Fruit fly (Drosophila melanogaster) whole organism, embryonic: Measurements from ENCODE around the gene brv3.

Source experiments
- ATbp ChIP-seq: fragments of 200-800 bp; sonication (Bioruptor generic); optimal IDR thresholded peaks from 2 replicates; lab custom pipeline; 2017; ENCODE audit warnings: missing biosample characterization, mild to moderate bottlenecking, missing genetic modification characterization, missing genetic modification reagents
- Asciz ChIP-seq: fragments of 200-800 bp; sonication (Bioruptor generic); optimal IDR thresholded peaks from 2 replicates; lab custom pipeline; 2017; ENCODE audit warnings: missing biosample characterization, mild to moderate bottlenecking, missing genetic modification characterization, missing genetic modification reagents
- CG11247 ChIP-seq: fragments of 200-800 bp; sonication (Bioruptor generic); IDR thresholded peaks from 2 replicates; pipeline ENCODE4 v1.3.6; 2022; ENCODE audit warnings: missing biosample characterization, missing genetic modification characterization
- CG12769 ChIP-seq: fragments of 200-800 bp; sonication (Bioruptor generic); optimal IDR thresholded peaks from 2 replicates; lab custom pipeline; 2019; ENCODE audit warnings: missing biosample characterization, mild to moderate bottlenecking, missing genetic modification characterization, moderate library complexity
- CG12942 ChIP-seq: fragments of 200-800 bp; sonication (Bioruptor generic); optimal IDR thresholded peaks from 3 replicates; lab custom pipeline; 2016; ENCODE audit warnings: missing biosample characterization, missing genetic modification characterization
- CG14667 ChIP-seq: fragments of 200-800 bp; sonication (Bioruptor generic); IDR thresholded peaks from 2 replicates; pipeline ENCODE4 v1.3.6; 2022; ENCODE audit warnings: missing biosample characterization, missing genetic modification characterization
- CG14860 ChIP-seq: fragments of 200-800 bp; sonication (Bioruptor generic); IDR thresholded peaks from 3 replicates; pipeline ENCODE4 v1.3.6; 2022; ENCODE audit warnings: missing biosample characterization, missing genetic modification characterization; ENCODE audit not compliant: partially characterized antibody
- CG15073 ChIP-seq: fragments of 200-800 bp; sonication (Bioruptor generic); optimal IDR thresholded peaks from 2 replicates; lab custom pipeline; 2016; ENCODE audit warnings: missing biosample characterization, missing genetic modification characterization
- CG16779 ChIP-seq: fragments of 200-800 bp; sonication (Bioruptor generic); IDR thresholded peaks from 2 replicates; pipeline ENCODE4 v1.3.6; 2022; ENCODE audit warnings: missing biosample characterization, missing genetic modification characterization
- CG18764 ChIP-seq: fragments of 200-800 bp; sonication (Bioruptor generic); optimal IDR thresholded peaks from 3 replicates; lab custom pipeline; 2016; ENCODE audit warnings: missing biosample characterization, missing genetic modification characterization
- CG3281 ChIP-seq: fragments of 200-800 bp; sonication (Bioruptor generic); optimal IDR thresholded peaks from 3 replicates; lab custom pipeline; 2017; ENCODE audit warnings: missing biosample characterization, mild to moderate bottlenecking, missing genetic modification characterization
- CG3726 ChIP-seq: fragments of 200-800 bp; sonication (Bioruptor generic); IDR thresholded peaks from 3 replicates; pipeline ENCODE4, ENCODE4 v1.3.6; 2022; ENCODE audit warnings: missing biosample characterization, missing genetic modification characterization
- CG3995 ChIP-seq: fragments of 200-800 bp; sonication (Bioruptor generic); optimal IDR thresholded peaks from 3 replicates; lab custom pipeline; 2016; ENCODE audit warnings: missing biosample characterization, missing genetic modification characterization
- CG4820 ChIP-seq: fragments of 200-800 bp; sonication (Bioruptor generic); optimal IDR thresholded peaks from 3 replicates; lab custom pipeline; 2016; ENCODE audit warnings: missing biosample characterization, missing genetic modification characterization
- CG5245 ChIP-seq: fragments of 200-800 bp; sonication (Bioruptor generic); optimal IDR thresholded peaks from 3 replicates; lab custom pipeline; 2016; ENCODE audit warnings: missing biosample characterization, missing genetic modification characterization
- CG6765 ChIP-seq: fragments of 200-800 bp; sonication (Bioruptor generic); optimal IDR thresholded peaks from 3 replicates; lab custom pipeline; 2017; ENCODE audit warnings: missing biosample characterization, mild to moderate bottlenecking, missing genetic modification characterization
- CG8359 ChIP-seq: fragments of 200-800 bp; sonication (Bioruptor generic); optimal IDR thresholded peaks from 2 replicates; lab custom pipeline; 2017; ENCODE audit warnings: missing biosample characterization, mild to moderate bottlenecking, missing genetic modification characterization, borderline replicate concordance
- CG9932 ChIP-seq: fragments of 200-800 bp; sonication (Bioruptor generic); IDR thresholded peaks from 2 replicates; pipeline ENCODE4 v1.3.6; 2022; ENCODE audit warnings: missing biosample characterization, missing genetic modification characterization
- Camta ChIP-seq: fragments of 200-800 bp; sonication (Bioruptor generic); optimal IDR thresholded peaks from 2 replicates; lab custom pipeline; 2016; ENCODE audit warnings: missing biosample characterization, missing genetic modification characterization
- D19B ChIP-seq: fragments of 200-800 bp; sonication (Bioruptor generic); optimal IDR thresholded peaks from 2 replicates; lab custom pipeline; 2017; ENCODE audit warnings: missing biosample characterization, mild to moderate bottlenecking, missing genetic modification characterization
- Mad ChIP-seq: fragments of 200-800 bp; sonication (Bioruptor generic); optimal IDR thresholded peaks from 2 replicates; lab custom pipeline; 2016; ENCODE audit warnings: missing biosample characterization, missing genetic modification characterization
- Nf-YB ChIP-seq: fragments of 200-800 bp; sonication (Bioruptor generic); optimal IDR thresholded peaks from 3 replicates; lab custom pipeline; 2019; ENCODE audit warnings: missing biosample characterization, mild to moderate bottlenecking, missing genetic modification characterization, moderate library complexity
- PHDP ChIP-seq: fragments of 200-800 bp; sonication (Bioruptor generic); optimal IDR thresholded peaks from 3 replicates; lab custom pipeline; 2018; ENCODE audit warnings: missing biosample characterization, mild to moderate bottlenecking, missing genetic modification characterization, moderate library complexity
- Poxn ChIP-seq: fragments of 200-800 bp; sonication (Bioruptor generic); IDR thresholded peaks from 2 replicates; pipeline ENCODE4 v1.3.6; 2022; ENCODE audit warnings: missing biosample characterization, missing genetic modification characterization
- Side ChIP-seq: fragments of 200-800 bp; sonication (Bioruptor generic); optimal IDR thresholded peaks from 2 replicates; lab custom pipeline; 2016; ENCODE audit warnings: missing biosample characterization, missing genetic modification characterization
- TFAM ChIP-seq: fragments of 200-800 bp; sonication (Bioruptor generic); optimal IDR thresholded peaks from 2 replicates; lab custom pipeline; 2017; ENCODE audit warnings: missing biosample characterization, missing genetic modification characterization, inconsistent platforms
- Tbp ChIP-seq: fragments of >200 bp; optimal IDR thresholded peaks from 2 replicates; lab custom pipeline; 2018; ENCODE audit warnings: missing biosample characterization, missing genetic modification characterization
- bab2 ChIP-seq: fragments of 200-800 bp; sonication (Bioruptor generic); optimal IDR thresholded peaks from 2 replicates; lab custom pipeline; 2016; ENCODE audit warnings: missing biosample characterization, missing genetic modification characterization
- bcd ChIP-seq: fragments of 200-800 bp; sonication (Bioruptor generic); optimal IDR thresholded peaks from 2 replicates; lab custom pipeline; 2017; ENCODE audit warnings: missing biosample characterization, mild to moderate bottlenecking, missing genetic modification characterization
- disco-r ChIP-seq: fragments of 200-800 bp; sonication (Bioruptor generic); optimal IDR thresholded peaks from 2 replicates; lab custom pipeline; 2016; ENCODE audit warnings: missing biosample characterization, missing genetic modification characterization
- dpn ChIP-seq, 2 experiments: fragments of 200-800 bp; sonication (Bioruptor generic); optimal IDR thresholded peaks; 3 replicates each; lab custom pipeline; 2016; ENCODE audit warnings: missing biosample characterization in 2 of 2, missing genetic modification characterization in 2 of 2
- fd102C ChIP-seq: fragments of 200-800 bp; sonication (Bioruptor generic); optimal IDR thresholded peaks from 2 replicates; lab custom pipeline; 2018; ENCODE audit warnings: missing biosample characterization, mild to moderate bottlenecking, missing genetic modification characterization, moderate library complexity
- ftz-f1 ChIP-seq: fragments of 200-800 bp; sonication (Bioruptor generic); optimal IDR thresholded peaks from 2 replicates; lab custom pipeline; 2016; ENCODE audit warnings: missing biosample characterization, missing genetic modification characterization
- grn ChIP-seq: fragments of 200-800 bp; sonication (Bioruptor generic); optimal IDR thresholded peaks from 3 replicates; lab custom pipeline; 2017; ENCODE audit warnings: missing biosample characterization, missing genetic modification characterization
- h ChIP-seq: fragments of >200 bp; optimal IDR thresholded peaks from 2 replicates; lab custom pipeline; 2017
- kni ChIP-seq: fragments of 200-800 bp; sonication (Bioruptor generic); optimal IDR thresholded peaks from 3 replicates; lab custom pipeline; 2017; ENCODE audit warnings: mild to moderate bottlenecking, missing biosample characterization, missing genetic modification reagents, missing genetic modification characterization
- lab ChIP-seq: fragments of 200-800 bp; sonication (Bioruptor generic); optimal IDR thresholded peaks from 3 replicates; lab custom pipeline; 2017; ENCODE audit warnings: missing biosample characterization, missing genetic modification characterization, mild to moderate bottlenecking, moderate library complexity, missing genetic modification reagents
- lov ChIP-seq, 2 experiments: fragments of 200-800 bp in 1 of 2; fragments of >200 bp in 1 of 2; sonication (Bioruptor generic) in 1 of 2; IDR thresholded peaks in 1 of 2; optimal IDR thresholded peaks in 1 of 2; 2 replicates in 1 of 2; 3 replicates in 1 of 2; pipeline versions ENCODE4 v1.3.6 to Lab custom; 2017 to 2022; ENCODE audit warnings: missing biosample characterization in 1 of 2, missing genetic modification characterization in 1 of 2
- mirr ChIP-seq: fragments of 200-800 bp; sonication (Bioruptor generic); optimal IDR thresholded peaks from 3 replicates; lab custom pipeline; 2018; ENCODE audit warnings: missing biosample characterization, mild to moderate bottlenecking, missing genetic modification characterization
- nerfin-2 ChIP-seq: fragments of 200-800 bp; sonication (Bioruptor generic); IDR thresholded peaks from 2 replicates; pipeline ENCODE4 v1.3.6; 2022; ENCODE audit warnings: missing biosample characterization, missing genetic modification characterization; ENCODE audit not compliant: partially characterized antibody
- nmo ChIP-seq: fragments of 200-800 bp; sonication (Bioruptor generic); optimal IDR thresholded peaks from 2 replicates; lab custom pipeline; 2018; ENCODE audit warnings: missing biosample characterization, mild to moderate bottlenecking, missing genetic modification characterization, moderate library complexity
- pnt ChIP-seq: fragments of 200-800 bp; sonication (Bioruptor generic); optimal IDR thresholded peaks from 3 replicates; lab custom pipeline; 2016; ENCODE audit warnings: missing biosample characterization, missing genetic modification characterization
- ro ChIP-seq: fragments of 200-800 bp; sonication (Bioruptor generic); IDR thresholded peaks from 2 replicates; pipeline ENCODE4 v1.3.6; 2022; ENCODE audit warnings: missing biosample characterization, missing genetic modification characterization
- sens ChIP-seq: fragments of 200-800 bp; sonication (Bioruptor generic); peaks from one replicate; lab custom pipeline; 2016; ENCODE audit warnings: missing biosample characterization, missing genetic modification characterization
- slbo ChIP-seq: fragments of 200-800 bp; sonication (Bioruptor generic); IDR thresholded peaks from 2 replicates; pipeline ENCODE4 v1.3.6; 2022; ENCODE audit warnings: missing biosample characterization, missing genetic modification characterization
- tgo ChIP-seq: fragments of 200-800 bp; sonication (Bioruptor generic); IDR thresholded peaks from 3 replicates; pipeline ENCODE4 v1.3.6; 2022; ENCODE audit warnings: missing biosample characterization, missing genetic modification characterization
- toy ChIP-seq: fragments of 200-800 bp; sonication (Bioruptor generic); IDR thresholded peaks from 2 replicates; pipeline ENCODE4 v1.3.6; 2022; ENCODE audit warnings: missing biosample characterization, missing genetic modification characterization
- unpg ChIP-seq: fragments of 200-800 bp; sonication (Bioruptor generic); optimal IDR thresholded peaks from 3 replicates; lab custom pipeline; 2018; ENCODE audit warnings: missing biosample characterization, mild to moderate bottlenecking, missing genetic modification characterization, moderate library complexity
- wek ChIP-seq: fragments of 200-800 bp; sonication (Bioruptor generic); optimal IDR thresholded peaks from 3 replicates; lab custom pipeline; 2018; ENCODE audit warnings: missing biosample characterization, mild to moderate bottlenecking, missing genetic modification characterization, moderate library complexity
- zen ChIP-seq: fragments of 200-800 bp; sonication (Bioruptor generic); optimal IDR thresholded peaks from 3 replicates; lab custom pipeline; 2018; ENCODE audit warnings: missing biosample characterization, mild to moderate bottlenecking, missing genetic modification characterization, moderate library complexity

The brv3 gene

dm6 chrX:2589446-2590038 lies 34.8 kb downstream of the brv3 start (continued):
- no peak for TF ChIP-seq nerfin-2 (GFP tag; lab: Robert Waterston, UW)
- TF ChIP-seq grn (GFP tag; lab: Kevin White, UChicago) = no peak
- TF ChIP-seq TFAM (GFP tag; lab: Kevin White, UChicago) = peak; percentile 5
- peak; percentile 96 for TF ChIP-seq CG9932 (GFP tag; lab: Robert Waterston, UW)
- peak; percentile 91 for TF ChIP-seq pnt (GFP tag; lab: Kevin White, UChicago)
- TF ChIP-seq Nf-YB = peak; percentile 54
- TF ChIP-seq CG14860 (GFP tag; lab: Robert Waterston, UW) = no peak
- TF ChIP-seq CG6765 (GFP tag; lab: Kevin White, UChicago) = peak; percentile 66
- peak; percentile 78 for TF ChIP-seq ftz-f1 (GFP tag; lab: Kevin White, UChicago)
- no peak for TF ChIP-seq CG8359 (GFP tag; lab: Kevin White, UChicago)
- TF ChIP-seq CG4820 = peak; percentile 75
- peak; percentile 95 for TF ChIP-seq bab2 (GFP tag; lab: Kevin White, UChicago)
- peak; percentile 63 for TF ChIP-seq CG3995 (GFP tag; lab: Kevin White, UChicago)
- TF ChIP-seq dpn (GFP tag; optimal IDR thresholded peaks at IDR 0.05; lab: Kevin White, UChicago) = peak; percentile 94 to 95
- peak; percentile 68 for TF ChIP-seq zen
- peak; percentile 89 for TF ChIP-seq Poxn
- peak; percentile 83 for TF ChIP-seq nmo (GFP tag; lab: Kevin White, UChicago)
- TF ChIP-seq Asciz (GFP tag; lab: Kevin White, UChicago) = peak; percentile 73
- peak; percentile 61 for TF ChIP-seq wek (GFP tag; lab: Kevin White, UChicago)
- TF ChIP-seq CG16779 = peak; percentile 96
- no peak for TF ChIP-seq Tbp (GFP tag; lab: Kevin White, UChicago)
- no peak for TF ChIP-seq h (lab: Kevin White, UChicago)
- peak; percentile 93 for TF ChIP-seq bcd (GFP tag; lab: Kevin White, UChicago)
- TF ChIP-seq CG15073 = peak; percentile 49
- peak; percentile 72; the same call in 1 of the 2 replicates for TF ChIP-seq ro (GFP tag; lab: Robert Waterston, UW)
- peak; percentile 90 for TF ChIP-seq CG14667 (GFP tag; lab: Robert Waterston, UW)
- peak; percentile 86 for TF ChIP-seq CG5245
- no peak for TF ChIP-seq lov (optimal IDR thresholded peaks at IDR 0.05; lab: Kevin White, UChicago)
- TF ChIP-seq lov (GFP tag; IDR thresholded peaks at IDR 0.05; lab: Robert Waterston, UW) = 0 out of 3 replicates have a peak, but pooled peaks have one; percentile 58
- TF ChIP-seq D19B (GFP tag; lab: Kevin White, UChicago) = peak; percentile 88
- TF ChIP-seq CG11247 (GFP tag; lab: Robert Waterston, UW) = peak; percentile 96
- peak; percentile 90 for TF ChIP-seq Mad (GFP tag; lab: Kevin White, UChicago)
- TF ChIP-seq CG12769 (tag; lab: Kevin White, UChicago) = peak; percentile 99
- TF ChIP-seq disco-r (GFP tag; lab: Kevin White, UChicago) = peak; percentile 79
- peak; percentile 75 for TF ChIP-seq Camta
- peak; percentile 93 for TF ChIP-seq PHDP (tag; lab: Kevin White, UChicago)
- TF ChIP-seq ATbp (GFP tag; lab: Kevin White, UChicago) = peak; percentile 88
- no peak for TF ChIP-seq fd102C (GFP tag; lab: Kevin White, UChicago)
- peak; percentile 97 for TF ChIP-seq lab (GFP tag; lab: Kevin White, UChicago)
- peak; percentile 98 for TF ChIP-seq slbo
- TF ChIP-seq CG3281 = peak; percentile 92
- peak; percentile 89 for TF ChIP-seq unpg (GFP tag; lab: Kevin White, UChicago)
- peak; percentile 96 for TF ChIP-seq sens (GFP tag; lab: Kevin White, UChicago)
- TF ChIP-seq CG18764 (GFP tag; lab: Kevin White, UChicago) = peak; percentile 78
- TF ChIP-seq CG3726 (GFP tag; lab: Robert Waterston, UW) = no peak; the same call in 1 of the 3 replicates
- peak; percentile 91 for TF ChIP-seq tgo (GFP tag; lab: Robert Waterston, UW)
- peak; percentile 95 for TF ChIP-seq Side (GFP tag; lab: Kevin White, UChicago)
- TF ChIP-seq mirr (GFP tag; lab: Kevin White, UChicago) = peak; percentile 63
- TF ChIP-seq toy (GFP tag; lab: Robert Waterston, UW) = peak; percentile 91
- peak; percentile 94 for TF ChIP-seq CG12942 (GFP tag; lab: Kevin White, UChicago)
- TF ChIP-seq kni (GFP tag; lab: Kevin White, UChicago) = peak; percentile 67
